Worm (Caenorhabditis elegans): Measurements from ENCODE around the gene srh-201.

srh-201 gene

DNA sequence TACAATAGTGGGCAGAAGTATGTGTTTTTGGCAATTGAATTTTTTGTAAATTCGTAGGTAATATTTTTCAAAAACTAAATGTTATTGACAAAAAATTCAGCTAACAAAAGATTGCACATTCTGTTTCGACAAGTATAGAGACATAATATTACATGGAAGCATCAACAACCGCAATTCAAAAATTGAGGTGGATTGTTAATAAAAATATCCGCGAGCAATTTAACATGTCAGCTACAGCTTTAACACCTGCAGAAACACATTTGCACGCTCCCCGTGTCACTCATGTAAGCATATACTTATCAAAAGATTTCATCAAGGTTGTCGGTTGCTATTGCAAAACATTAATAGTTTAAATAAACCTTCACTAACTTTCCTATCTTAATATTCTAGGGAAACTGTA, 22.0 kb upstream of the srh-201 start, which contains the start of gene srsx-34:
Gene srsx-34, plus strand, starts transcription at position 301 of the 400 bp plus-strand sequence.
- no peak for TF ChIP-seq nhr-12 (tag; optimal IDR thresholded peaks at IDR 0.05)
- TF ChIP-seq drap-1 (GFP tag; optimal IDR thresholded peaks at IDR 0.05), result no peak
- TF ChIP-seq ceh-39 (tag; optimal IDR thresholded peaks at IDR 0.05), result no peak
- no peak for TF ChIP-seq nhr-76 (tag; optimal IDR thresholded peaks at IDR 0.05)
- TF ChIP-seq blmp-1 (tag; optimal IDR thresholded peaks at IDR 0.05), result no peak
- no peak for TF ChIP-seq sptf-1 (tag; optimal IDR thresholded peaks at IDR 0.05)
- no peak for TF ChIP-seq unc-120 (tag; optimal IDR thresholded peaks at IDR 0.05; ENCODE audit: poor library complexity, severe bottlenecking)
- TF ChIP-seq tbx-8 (GFP tag; optimal IDR thresholded peaks at IDR 0.05), result no peak
- TF ChIP-seq unc-39 (tag; optimal IDR thresholded peaks at IDR 0.05), result no peak
- TF ChIP-seq lin-13 (tag; optimal IDR thresholded peaks at IDR 0.05), result no peak
- no peak for TF ChIP-seq pha-4 (tag; optimal IDR thresholded peaks at IDR 0.05)
- no peak for TF ChIP-seq ceh-43 (GFP tag; optimal IDR thresholded peaks at IDR 0.05)
- no peak for TF ChIP-seq nhr-237 (tag; optimal IDR thresholded peaks at IDR 0.05)
- TF ChIP-seq hlh-1 (tag; optimal IDR thresholded peaks at IDR 0.05), result no peak
- TF ChIP-seq zip-8 (tag; optimal IDR thresholded peaks at IDR 0.05), result no peak
- TF ChIP-seq snpc-4 (tag; optimal IDR thresholded peaks at IDR 0.05), result no peak

DNA sequence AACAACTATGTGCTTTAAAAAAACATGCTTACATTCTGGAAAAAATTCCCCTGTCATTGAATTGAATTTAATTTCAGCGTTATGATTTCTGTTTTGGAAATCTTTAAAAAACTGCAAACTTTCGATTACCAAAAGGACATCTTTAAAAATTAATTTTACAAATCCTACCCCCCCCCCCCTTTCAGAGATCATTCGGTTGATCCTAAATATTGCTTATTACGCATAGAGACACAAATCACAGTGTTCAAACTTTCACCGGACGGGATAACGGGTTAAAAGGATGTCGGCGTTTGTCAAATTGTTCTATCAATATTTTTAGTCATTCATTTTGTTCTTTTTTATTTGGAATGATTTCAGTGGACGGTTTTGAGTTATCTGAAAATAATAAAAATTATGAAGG, 19.6 kb upstream of the srh-201 start, which contains the start of gene C25E10.4:
Gene C25E10.4, plus strand, starts transcription at position 301 of the 400 bp plus-strand sequence.
- TF ChIP-seq snpc-4 (tag; optimal IDR thresholded peaks at IDR 0.05) (no peak), elt-3 (tag; optimal IDR thresholded peaks at IDR 0.05) (no peak), nhr-76 (tag; optimal IDR thresholded peaks at IDR 0.05) (no peak), ceh-83 (GFP tag; optimal IDR thresholded peaks at IDR 0.05) (no peak), mls-2 (tag; optimal IDR thresholded peaks at IDR 0.05) (no peak), hlh-1 (tag; optimal IDR thresholded peaks at IDR 0.05) (no peak), ham-2 (GFP tag; optimal IDR thresholded peaks at IDR 0.05) (no peak), lin-13 (tag; optimal IDR thresholded peaks at IDR 0.05) (no peak)

DNA sequence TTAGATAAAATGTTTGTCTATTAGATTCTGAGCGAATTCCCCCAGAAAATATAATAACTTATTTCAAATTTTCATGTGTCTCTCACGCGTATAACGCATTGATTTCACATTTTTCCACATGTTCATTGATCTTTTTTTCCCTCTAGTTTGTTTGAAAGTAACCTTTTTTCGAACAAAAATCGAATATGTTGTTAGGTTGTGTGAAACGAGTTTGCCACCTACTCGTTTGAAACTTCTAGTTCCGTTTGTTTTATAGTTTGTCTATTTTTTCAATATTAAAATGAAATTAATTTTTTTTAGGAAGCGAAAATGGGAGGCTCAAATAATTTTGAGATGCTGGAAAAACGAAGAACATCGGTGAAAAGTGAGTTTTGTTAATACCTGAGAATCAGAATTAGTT, 16.6 kb upstream of the srh-201 start, which contains the start of gene C25E10.5:
Gene C25E10.5, plus strand, starts transcription at position 301 of the 400 bp plus-strand sequence.
- TF ChIP-seq nhr-76 (tag; optimal IDR thresholded peaks at IDR 0.05), result no peak
- TF ChIP-seq elt-1 (tag; optimal IDR thresholded peaks at IDR 0.05; ENCODE audit: borderline replicate concordance, insufficient read depth), result no peak
- no peak for TF ChIP-seq ztf-11 (tag; optimal IDR thresholded peaks at IDR 0.05)
- no peak for TF ChIP-seq mab-5 (tag; optimal IDR thresholded peaks at IDR 0.05)
- TF ChIP-seq nhr-28 (tag; optimal IDR thresholded peaks at IDR 0.05), result no peak
- no peak for TF ChIP-seq flh-1 (GFP tag; optimal IDR thresholded peaks at IDR 0.05)
- no peak for TF ChIP-seq unc-62 (GFP tag; optimal IDR thresholded peaks at IDR 0.05)
- TF ChIP-seq hlh-1 (tag; optimal IDR thresholded peaks at IDR 0.05), result no peak
- no peak for TF ChIP-seq ces-1 (GFP tag; optimal IDR thresholded peaks at IDR 0.05)
- TF ChIP-seq bed-3 (GFP tag; optimal IDR thresholded peaks at IDR 0.05), result no peak
- TF ChIP-seq M03D4.4 (tag; optimal IDR thresholded peaks at IDR 0.05), result no peak
- no peak for TF ChIP-seq drap-1 (GFP tag; optimal IDR thresholded peaks at IDR 0.05)

DNA sequence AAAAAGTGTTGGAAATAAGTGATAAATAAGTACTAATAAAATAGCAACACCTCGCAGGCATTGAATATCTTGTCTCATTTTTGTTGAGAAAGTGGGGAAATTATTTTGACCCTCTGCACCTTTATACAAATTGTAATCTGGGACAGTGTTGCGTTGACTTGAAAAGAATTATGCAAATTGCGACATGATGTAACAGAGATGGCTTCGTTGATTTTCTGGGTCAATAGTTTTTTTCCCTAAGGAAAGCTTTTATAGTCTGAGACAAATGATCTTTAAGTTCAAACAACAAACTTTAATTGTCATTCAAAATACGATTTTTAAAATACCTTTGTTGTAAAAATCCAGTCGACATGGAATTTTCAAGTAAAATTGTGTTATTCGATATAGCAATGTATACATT, 11.0 kb upstream of the srh-201 start, which contains the start of gene bus-1:
Gene bus-1, minus strand, starts transcription at position 101 of the 400 bp plus-strand sequence.
- TF ChIP-seq ham-2 (GFP tag; optimal IDR thresholded peaks at IDR 0.05) (no peak), sptf-1 (tag; optimal IDR thresholded peaks at IDR 0.05) (no peak), lsy-2 (tag; optimal IDR thresholded peaks at IDR 0.05) (no peak), nhr-2 (tag; optimal IDR thresholded peaks at IDR 0.05) (no peak), mab-5 (tag; optimal IDR thresholded peaks at IDR 0.05) (no peak), lin-32 (GFP tag; optimal IDR thresholded peaks at IDR 0.05) (no peak)

DNA sequence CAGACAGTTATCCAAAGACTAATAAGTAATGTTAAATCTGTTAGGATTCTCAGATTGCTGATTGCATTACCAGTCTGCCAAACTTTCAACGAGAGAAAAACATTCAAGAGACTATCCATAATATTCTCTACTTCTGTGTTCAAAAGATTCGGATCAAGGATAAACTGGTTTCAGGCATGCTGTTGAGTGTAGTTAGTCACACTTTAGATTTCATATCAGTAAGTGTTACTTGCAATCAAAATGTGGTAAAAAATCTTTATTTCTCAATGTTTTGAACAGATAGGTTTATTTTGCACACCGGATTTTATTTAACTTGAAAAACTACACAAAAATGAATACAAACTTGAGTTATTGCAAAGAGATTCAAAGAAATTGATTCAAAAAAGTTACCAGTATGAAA, 8.4 kb upstream of the srh-201 start, which contains the start of gene oac-41:
Gene oac-41, minus strand, starts transcription at position 101 of the 400 bp plus-strand sequence.
- TF ChIP-seq unc-62 (GFP tag; optimal IDR thresholded peaks at IDR 0.05), result no peak
- TF ChIP-seq M03D4.4 (tag; optimal IDR thresholded peaks at IDR 0.05), result no peak
- TF ChIP-seq lin-32 (GFP tag; optimal IDR thresholded peaks at IDR 0.05), result no peak
- TF ChIP-seq bed-3 (GFP tag; optimal IDR thresholded peaks at IDR 0.05), result no peak
- TF ChIP-seq hlh-1 (tag; optimal IDR thresholded peaks at IDR 0.05), result no peak
- no peak for TF ChIP-seq blmp-1 (tag; optimal IDR thresholded peaks at IDR 0.05)
- no peak for TF ChIP-seq cnd-1 (tag; optimal IDR thresholded peaks at IDR 0.05)
- no peak for TF ChIP-seq drap-1 (GFP tag; optimal IDR thresholded peaks at IDR 0.05)
